Fruit fly (Drosophila melanogaster): ENCODE measurements around the gene CG32939.
"Not testable (repeated sequence)": the region's sequence is repeated elsewhere in the genome, so short reads cannot be mapped to it uniquely, and the experiment has no call there.

The CG32939 gene

dm6 chr3R:9692675-9693129, at the start of gene CG32939, which contains the start of the genes Unc-115b and p24-2:
Gene CG32939, plus strand, starts transcription at chr3R:9693079.
Gene Unc-115b, minus strand, starts transcription at chr3R:9692775.
Gene p24-2, minus strand, starts transcription at chr3R:9692794.
- not testable (repeated sequence) for TF ChIP-seq CG17801 (GFP tag; optimal IDR thresholded peaks at IDR 0.05; ENCODE audit: partially characterized antibody)

- no peak for TF ChIP-seq CG17801 (GFP tag; optimal IDR thresholded peaks at IDR 0.05; ENCODE audit: partially characterized antibody)
Observed at dm6 chr3R:9643977-9644376, 48.9 kb upstream of the CG32939 start.

dm6 chr3R:9644620-9645019, 48.3 kb upstream of the CG32939 start:
- TF ChIP-seq CG17801 (GFP tag; optimal IDR thresholded peaks at IDR 0.05; ENCODE audit: partially characterized antibody): no peak

- no peak for TF ChIP-seq CG17801 (GFP tag; optimal IDR thresholded peaks at IDR 0.05; ENCODE audit: partially characterized antibody)
Observed at dm6 chr3R:9646104-9646707, 46.7 kb upstream of the CG32939 start, which contains the start of gene Fst. Gene Fst, minus strand, starts transcription at chr3R:9646154.

dm6 chr3R:9665405-9665804, 27.5 kb upstream of the CG32939 start:
- no peak for TF ChIP-seq CG17801 (GFP tag; optimal IDR thresholded peaks at IDR 0.05; ENCODE audit: partially characterized antibody)

dm6 chr3R:9673207-9673606, 19.7 kb upstream of the CG32939 start:
- TF ChIP-seq CG17801 (GFP tag; optimal IDR thresholded peaks at IDR 0.05; ENCODE audit: partially characterized antibody): no peak

dm6 chr3R:9674196-9674693, 18.6 kb upstream of the CG32939 start, which contains the start of gene Dhc1:
Gene Dhc1, minus strand, starts transcription at chr3R:9674643.
- TF ChIP-seq CG17801 (GFP tag; optimal IDR thresholded peaks at IDR 0.05; ENCODE audit: partially characterized antibody): no peak

dm6 chr3R:9674968-9675573, 17.8 kb upstream of the CG32939 start, which contains the start of gene Nepl12:
Gene Nepl12, plus strand, starts transcription at chr3R:9675523.
- no peak for TF ChIP-seq CG17801 (GFP tag; optimal IDR thresholded peaks at IDR 0.05; ENCODE audit: partially characterized antibody)

dm6 chr3R:9677734-9678341, 15.0 kb upstream of the CG32939 start, which contains the start of gene p23:
Gene p23, plus strand, starts transcription at chr3R:9677927.
- no peak for TF ChIP-seq CG17801 (GFP tag; optimal IDR thresholded peaks at IDR 0.05; ENCODE audit: partially characterized antibody)

dm6 chr3R:9679746-9680145, 13.1 kb upstream of the CG32939 start, which contains the start of gene nmdyn-D7:
Gene nmdyn-D7, plus strand, starts transcription at chr3R:9679939.
- TF ChIP-seq CG17801 (GFP tag; optimal IDR thresholded peaks at IDR 0.05; ENCODE audit: partially characterized antibody): no peak

dm6 chr3R:9683064-9683682, 9.7 kb upstream of the CG32939 start:
- no peak for TF ChIP-seq CG17801 (GFP tag; optimal IDR thresholded peaks at IDR 0.05; ENCODE audit: partially characterized antibody)

- TF ChIP-seq CG17801 (GFP tag; optimal IDR thresholded peaks at IDR 0.05; ENCODE audit: partially characterized antibody): no peak
Observed at dm6 chr3R:9684125-9684524, 8.8 kb upstream of the CG32939 start, which contains the start of gene CG9444. Gene CG9444, minus strand, starts transcription at chr3R:9684264.

dm6 chr3R:9685376-9685775, 7.5 kb upstream of the CG32939 start, which contains the start of the genes eca and CG18542:
Gene eca, minus strand, starts transcription at chr3R:9685476.
Gene CG18542, plus strand, starts transcription at chr3R:9685760.
- TF ChIP-seq CG17801 (GFP tag; optimal IDR thresholded peaks at IDR 0.05; ENCODE audit: partially characterized antibody): not testable (repeated sequence)

dm6 chr3R:9694999-9695398, 2.1 kb downstream of the CG32939 start:
- TF ChIP-seq CG17801 (GFP tag; optimal IDR thresholded peaks at IDR 0.05; ENCODE audit: partially characterized antibody): no peak

- TF ChIP-seq CG17801 (GFP tag; optimal IDR thresholded peaks at IDR 0.05; ENCODE audit: partially characterized antibody): no peak
Observed at dm6 chr3R:9700513-9700912, 7.6 kb downstream of the CG32939 start.
